Worm (Caenorhabditis elegans): ENCODE data around the gene T06D4.6.

- TF ChIP-seq Y53G8AR.9 (GFP tag; conservative IDR thresholded peaks at IDR 0.05) (no peak), Y79H2A.3 (GFP tag; conservative IDR thresholded peaks at IDR 0.05) (no peak), ztf-28 (GFP tag; IDR thresholded peaks at IDR 0.05) (no peak), D2030.7 (GFP tag; IDR thresholded peaks at IDR 0.05) (no peak), efl-1 (GFP tag; optimal IDR thresholded peaks at IDR 0.05) (no peak), aptf-3 (GFP tag; IDR thresholded peaks at IDR 0.05) (no peak), F10E7.11 (tag; optimal IDR thresholded peaks at IDR 0.05) (no peak), C06A6.2 (GFP tag; conservative IDR thresholded peaks at IDR 0.05) (no peak), F49E8.2 (tag; optimal IDR thresholded peaks at IDR 0.05; ENCODE audit: insufficient read depth) (no peak), ceh-100 (GFP tag; IDR thresholded peaks at IDR 0.05) (no peak), aptf-2 (GFP tag; conservative IDR thresholded peaks at IDR 0.05) (no peak), egrh-3 (GFP tag; IDR thresholded peaks at IDR 0.05) (no peak)
Observed at ce11 chrII:3402854-3403253, 15.5 kb upstream of the T06D4.6 start, which contains the start of gene nep-10.
